Fruit fly (Drosophila melanogaster) whole organism, pupa: ENCODE data around the gene CG42674.

Experiments used
- CG10348 ChIP-seq: fragments of 200-800 bp; sonication (Bioruptor generic); IDR thresholded peaks from 2 replicates; pipeline ENCODE4 v1.3.6; 2022; ENCODE audit warnings: missing biosample characterization, missing genetic modification characterization
- CG12605 ChIP-seq: fragments of 200-800 bp; sonication (Bioruptor generic); IDR thresholded peaks from 2 replicates; pipeline ENCODE4 v1.3.6; 2022; ENCODE audit warnings: missing biosample characterization, missing genetic modification characterization
- CG13204 ChIP-seq: fragments of 200-800 bp; sonication (Bioruptor generic); optimal IDR thresholded peaks from 2 replicates; lab custom pipeline; 2018; ENCODE audit warnings: missing biosample characterization, mild to moderate bottlenecking, missing genetic modification characterization, moderate library complexity
- CG14655 ChIP-seq: fragments of 200-800 bp; sonication (Bioruptor generic); optimal IDR thresholded peaks from 3 replicates; lab custom pipeline; 2017; ENCODE audit warnings: mild to moderate bottlenecking, missing biosample characterization, missing genetic modification reagents, missing genetic modification characterization
- CG15710 ChIP-seq: fragments of 200-800 bp; sonication (Bioruptor generic); optimal IDR thresholded peaks from 2 replicates; lab custom pipeline; 2018; ENCODE audit warnings: missing biosample characterization, mild to moderate bottlenecking, missing genetic modification characterization, moderate library complexity
- CG17806 ChIP-seq: fragments of 200-800 bp; sonication (Bioruptor generic); optimal IDR thresholded peaks from 2 replicates; lab custom pipeline; 2018; ENCODE audit warnings: missing biosample characterization, mild to moderate bottlenecking, missing genetic modification characterization, moderate library complexity
- CG32121 ChIP-seq: fragments of 200-800 bp; sonication (Bioruptor generic); IDR thresholded peaks from 2 replicates; pipeline ENCODE4 v1.3.6; 2022; ENCODE audit warnings: missing biosample characterization, missing genetic modification characterization
- CG34367 ChIP-seq: fragments of 200-800 bp; sonication (Bioruptor generic); optimal IDR thresholded peaks from 2 replicates; lab custom pipeline; 2018; ENCODE audit warnings: missing biosample characterization, mild to moderate bottlenecking, missing genetic modification characterization
- CG4496 ChIP-seq: fragments of 200-800 bp; sonication (Bioruptor generic); IDR thresholded peaks from 3 replicates; pipeline ENCODE4 v1.3.6; 2022; ENCODE audit warnings: missing biosample characterization, missing genetic modification characterization
- CG8159 ChIP-seq: fragments of 200-800 bp; sonication (Bioruptor generic); optimal IDR thresholded peaks from 3 replicates; lab custom pipeline; 2018; ENCODE audit warnings: missing biosample characterization, mild to moderate bottlenecking, missing genetic modification characterization, moderate library complexity
- CG8301 ChIP-seq: fragments of 200-800 bp; sonication (Bioruptor generic); optimal IDR thresholded peaks from 2 replicates; lab custom pipeline; 2018; ENCODE audit warnings: missing biosample characterization, mild to moderate bottlenecking, missing genetic modification characterization
- CG9948 ChIP-seq: fragments of 200-800 bp; sonication (Bioruptor generic); optimal IDR thresholded peaks from 2 replicates; lab custom pipeline; 2018; ENCODE audit warnings: missing biosample characterization, mild to moderate bottlenecking, missing genetic modification characterization, moderate library complexity
- D1 ChIP-seq: fragments of 200-800 bp; sonication (Bioruptor generic); optimal IDR thresholded peaks from 2 replicates; lab custom pipeline; 2018; ENCODE audit warnings: missing biosample characterization, mild to moderate bottlenecking, missing genetic modification characterization, moderate library complexity
- EcR ChIP-seq: fragments of 200-800 bp; sonication (Bioruptor generic); optimal IDR thresholded peaks from 3 replicates; lab custom pipeline; 2019; ENCODE audit warnings: missing biosample characterization, missing genetic modification characterization, mild to moderate bottlenecking, moderate library complexity, missing genetic modification reagents
- Ets98B ChIP-seq: fragments of 200-800 bp; sonication (Bioruptor generic); IDR thresholded peaks from 2 replicates; pipeline ENCODE4 v1.3.6; 2022; ENCODE audit warnings: missing biosample characterization, missing genetic modification characterization
- Pif1A ChIP-seq: fragments of 200-800 bp; sonication (Bioruptor generic); optimal IDR thresholded peaks from 3 replicates; lab custom pipeline; 2016; ENCODE audit warnings: missing biosample characterization, missing genetic modification characterization
- Pif1B ChIP-seq: fragments of 200-800 bp; sonication (Bioruptor generic); optimal IDR thresholded peaks from 3 replicates; lab custom pipeline; 2016; ENCODE audit warnings: missing biosample characterization, missing genetic modification characterization
- Snoo ChIP-seq: fragments of 200-800 bp; sonication (Bioruptor generic); optimal IDR thresholded peaks from 3 replicates; lab custom pipeline; 2017; ENCODE audit warnings: missing biosample characterization, mild to moderate bottlenecking, missing genetic modification characterization, inconsistent platforms
- gl ChIP-seq: fragments of 200-800 bp; sonication (Bioruptor generic); optimal IDR thresholded peaks from 2 replicates; lab custom pipeline; 2018; ENCODE audit warnings: missing biosample characterization, mild to moderate bottlenecking, missing genetic modification characterization
- rn ChIP-seq: fragments of 200-800 bp; sonication (Bioruptor generic); IDR thresholded peaks from 2 replicates; pipeline ENCODE4 v1.3.6; 2022; ENCODE audit warnings: missing biosample characterization, missing genetic modification characterization

Gene CG42674

dm6 chr3L:20240753-20241152 is 42.6 kb upstream of the CG42674 start, which contains the start of gene Clc:
Gene Clc, plus strand, starts transcription at chr3L:20241053.
- TF ChIP-seq CG8159 (no peak), EcR (GFP tag; lab: Kevin White, UChicago) (no peak), CG17806 (tag; lab: Kevin White, UChicago) (no peak), CG15710 (tag; lab: Kevin White, UChicago) (no peak), CG34367 (tag; lab: Kevin White, UChicago) (no peak), D1 (tag; lab: Kevin White, UChicago) (no peak), CG32121 (no peak), CG10348 (GFP tag; lab: Robert Waterston, UW) (no peak), gl (tag; lab: Kevin White, UChicago) (no peak)

- TF ChIP-seq CG13204 (GFP tag; lab: Kevin White, UChicago): no peak
Measured at dm6 chr3L:20237167-20237566, 39.0 kb upstream of the CG42674 start.

- TF ChIP-seq CG8301 (tag; lab: Kevin White, UChicago) (no peak), CG10348 (GFP tag; lab: Robert Waterston, UW) (no peak), CG14655 (GFP tag; lab: Kevin White, UChicago) (no peak), CG13204 (GFP tag; lab: Kevin White, UChicago) (no peak), EcR (GFP tag; lab: Kevin White, UChicago) (no peak), rn (no peak), D1 (tag; lab: Kevin White, UChicago) (no peak), CG8159 (no peak), CG15710 (tag; lab: Kevin White, UChicago) (no peak), CG34367 (tag; lab: Kevin White, UChicago) (no peak), CG17806 (tag; lab: Kevin White, UChicago) (no peak)
- TF ChIP-seq, all 21 proteins: peak for 0
Measured at dm6 chr3L:20231369-20231768, 33.3 kb upstream of the CG42674 start, which contains the start of gene CG13813. Gene CG13813, plus strand, starts transcription at chr3L:20231669.

- peak; percentile 97 for TF ChIP-seq EcR (GFP tag; lab: Kevin White, UChicago)
- TF ChIP-seq gl (tag; lab: Kevin White, UChicago): no peak
Measured at dm6 chr3L:20230178-20230775, 32.2 kb upstream of the CG42674 start.

- no peak for TF ChIP-seq CG15710 (tag; lab: Kevin White, UChicago)
- TF ChIP-seq CG4496: no peak
- TF ChIP-seq CG12605: no peak
- TF ChIP-seq Pif1B: no peak
- TF ChIP-seq CG8159: no peak
- no peak for TF ChIP-seq CG32121
- TF ChIP-seq EcR (GFP tag; lab: Kevin White, UChicago): no peak
- no peak for TF ChIP-seq CG10348 (GFP tag; lab: Robert Waterston, UW)
- no peak for TF ChIP-seq CG34367 (tag; lab: Kevin White, UChicago)
- no peak for TF ChIP-seq gl (tag; lab: Kevin White, UChicago)
- no peak for TF ChIP-seq D1 (tag; lab: Kevin White, UChicago)
- no peak for TF ChIP-seq CG17806 (tag; lab: Kevin White, UChicago)
- TF ChIP-seq CG8301 (tag; lab: Kevin White, UChicago): no peak
- no peak for TF ChIP-seq Snoo (tag; lab: Kevin White, UChicago)
- no peak for TF ChIP-seq CG14655 (GFP tag; lab: Kevin White, UChicago)
- TF ChIP-seq Pif1A (GFP tag; lab: Kevin White, UChicago): no peak
- TF ChIP-seq, all 21 proteins: peak for 0
Measured at dm6 chr3L:20226153-20226552, 28.0 kb upstream of the CG42674 start.

- TF ChIP-seq CG17806 (tag; lab: Kevin White, UChicago) (no peak), CG34367 (tag; lab: Kevin White, UChicago) (no peak)
- TF ChIP-seq, all 21 proteins: peak for 0
Measured at dm6 chr3L:20223398-20223951, 25.4 kb upstream of the CG42674 start, which contains the start of gene CG17147. Gene CG17147, plus strand, starts transcription at chr3L:20223932.

dm6 chr3L:20222617-20223016 is 24.5 kb upstream of the CG42674 start:
- TF ChIP-seq CG4496: no peak
- TF ChIP-seq CG15710 (tag; lab: Kevin White, UChicago): no peak
- no peak for TF ChIP-seq gl (tag; lab: Kevin White, UChicago)
- TF ChIP-seq Ets98B: no peak
- TF ChIP-seq CG14655 (GFP tag; lab: Kevin White, UChicago): no peak
- TF ChIP-seq CG9948: no peak
- TF ChIP-seq CG34367 (tag; lab: Kevin White, UChicago): no peak
- TF ChIP-seq Snoo (tag; lab: Kevin White, UChicago): no peak
- TF ChIP-seq CG12605: no peak
- TF ChIP-seq CG13204 (GFP tag; lab: Kevin White, UChicago): no peak
- no peak for TF ChIP-seq CG17806 (tag; lab: Kevin White, UChicago)
- TF ChIP-seq CG32121: no peak
